Fruit fly (Drosophila melanogaster) whole organism, embryonic: ENCODE results near the gene Eno.
A peak's percentile ranks its signal among the peaks of the same experiment; 100 is the strongest.

Experiments
- CG10654 ChIP-seq: fragments of 200-800 bp; sonication (Bioruptor generic); optimal IDR thresholded peaks from 2 replicates; lab custom pipeline; 2016; ENCODE audit warnings: missing biosample characterization, missing genetic modification characterization
- CG11247 ChIP-seq: fragments of 200-800 bp; sonication (Bioruptor generic); IDR thresholded peaks from 2 replicates; pipeline ENCODE4 v1.3.6; 2022; ENCODE audit warnings: missing biosample characterization, missing genetic modification characterization
- CG12071 ChIP-seq: fragments of 200-800 bp; sonication (Bioruptor generic); optimal IDR thresholded peaks from 3 replicates; lab custom pipeline; 2018; ENCODE audit warnings: missing biosample characterization, mild to moderate bottlenecking, missing genetic modification characterization
- CG12769 ChIP-seq: fragments of 200-800 bp; sonication (Bioruptor generic); optimal IDR thresholded peaks from 2 replicates; lab custom pipeline; 2019; ENCODE audit warnings: missing biosample characterization, mild to moderate bottlenecking, missing genetic modification characterization, moderate library complexity
- CG12942 ChIP-seq: fragments of 200-800 bp; sonication (Bioruptor generic); optimal IDR thresholded peaks from 3 replicates; lab custom pipeline; 2016; ENCODE audit warnings: missing biosample characterization, missing genetic modification characterization
- CG15011 ChIP-seq: fragments of 200-800 bp; sonication (Bioruptor generic); optimal IDR thresholded peaks from 3 replicates; lab custom pipeline; 2018; ENCODE audit warnings: missing biosample characterization, mild to moderate bottlenecking, missing genetic modification characterization
- CG15479 ChIP-seq: fragments of 200-800 bp; sonication (Bioruptor generic); optimal IDR thresholded peaks from 3 replicates; lab custom pipeline; 2019; ENCODE audit warnings: missing biosample characterization, mild to moderate bottlenecking, missing genetic modification characterization, moderate library complexity
- CG16863 ChIP-seq: fragments of 200-800 bp; sonication (Bioruptor generic); optimal IDR thresholded peaks from 3 replicates; lab custom pipeline; 2016; ENCODE audit warnings: missing biosample characterization, missing genetic modification characterization
- CG17361 ChIP-seq: fragments of 200-800 bp; sonication (Bioruptor generic); IDR thresholded peaks from 3 replicates; pipeline ENCODE4 v1.3.6; 2022; ENCODE audit warnings: missing biosample characterization, missing genetic modification characterization
- CG18011 ChIP-seq: fragments of 200-800 bp; sonication (Bioruptor generic); optimal IDR thresholded peaks from 2 replicates; lab custom pipeline; 2017; ENCODE audit warnings: missing biosample characterization, missing genetic modification characterization, mild to moderate bottlenecking, moderate library complexity, missing genotype
- CG3281 ChIP-seq: fragments of 200-800 bp; sonication (Bioruptor generic); optimal IDR thresholded peaks from 3 replicates; lab custom pipeline; 2017; ENCODE audit warnings: missing biosample characterization, mild to moderate bottlenecking, missing genetic modification characterization
- CG3407 ChIP-seq: fragments of 200-800 bp; sonication (Bioruptor generic); optimal IDR thresholded peaks from 2 replicates; lab custom pipeline; 2018; ENCODE audit warnings: missing biosample characterization, mild to moderate bottlenecking, missing genetic modification characterization
- CG43689 ChIP-seq: fragments of 200-800 bp; sonication (Bioruptor generic); IDR thresholded peaks from 2 replicates; pipeline ENCODE4 v1.3.6; 2022; ENCODE audit warnings: missing biosample characterization, missing genetic modification characterization
- CG4424 ChIP-seq: fragments of 200-800 bp; sonication (Bioruptor generic); optimal IDR thresholded peaks from 3 replicates; lab custom pipeline; 2016; ENCODE audit warnings: missing biosample characterization, missing genetic modification characterization
- CG4730 ChIP-seq: fragments of 200-800 bp; sonication (Bioruptor generic); IDR thresholded peaks from 2 replicates; pipeline ENCODE4 v1.3.6; 2022; ENCODE audit warnings: missing biosample characterization, missing genetic modification characterization
- CG5953 ChIP-seq: fragments of 200-800 bp; sonication (Bioruptor generic); IDR thresholded peaks from 2 replicates; pipeline ENCODE4 v1.3.6; 2022; ENCODE audit warnings: missing biosample characterization, missing genetic modification characterization
- CG6765 ChIP-seq: fragments of 200-800 bp; sonication (Bioruptor generic); optimal IDR thresholded peaks from 3 replicates; lab custom pipeline; 2017; ENCODE audit warnings: missing biosample characterization, mild to moderate bottlenecking, missing genetic modification characterization
- CG7372 ChIP-seq: fragments of 200-800 bp; sonication (Bioruptor generic); IDR thresholded peaks from 2 replicates; pipeline ENCODE4 v1.3.6; 2022; ENCODE audit warnings: missing biosample characterization, missing genetic modification characterization
- CG7786 ChIP-seq: fragments of 200-800 bp; sonication (Bioruptor generic); optimal IDR thresholded peaks from 2 replicates; lab custom pipeline; 2016; ENCODE audit warnings: missing biosample characterization, missing genetic modification characterization
- CG7839 ChIP-seq: fragments of 200-800 bp; sonication (Bioruptor generic); optimal IDR thresholded peaks from 3 replicates; lab custom pipeline; 2018; ENCODE audit warnings: missing biosample characterization, mild to moderate bottlenecking, missing genetic modification characterization, moderate library complexity
- CG7963 ChIP-seq: fragments of 200-800 bp; sonication (Bioruptor generic); IDR thresholded peaks from 3 replicates; pipeline ENCODE4 v1.3.6; 2022; ENCODE audit warnings: missing biosample characterization, missing genetic modification characterization; ENCODE audit not compliant: partially characterized antibody
- CG8765 ChIP-seq: fragments of 200-800 bp; sonication (Bioruptor generic); IDR thresholded peaks from 2 replicates; pipeline ENCODE4 v1.3.6; 2022; ENCODE audit warnings: missing biosample characterization, missing genetic modification characterization
- CG8924 ChIP-seq: fragments of 200-800 bp; optimal IDR thresholded peaks from 3 replicates; lab custom pipeline; 2019; ENCODE audit warnings: missing biosample characterization, mild to moderate bottlenecking, missing genetic modification characterization, moderate library complexity
- CkIIα-i1 ChIP-seq: fragments of 200-800 bp; sonication (Bioruptor generic); IDR thresholded peaks from 2 replicates; pipeline ENCODE4 v1.3.6; 2022; ENCODE audit warnings: missing biosample characterization, missing genetic modification characterization
- D ChIP-seq, 2 experiments: fragments of 200-800 bp in 1 of 2; fragments of >200 bp in 1 of 2; sonication (Bioruptor generic) in 1 of 2; optimal IDR thresholded peaks; 2 replicates in 1 of 2; 3 replicates in 1 of 2; lab custom pipeline; 2017; ENCODE audit warnings: mild to moderate bottlenecking in 1 of 2, missing biosample characterization in 1 of 2, missing genetic modification characterization in 1 of 2, missing genetic modification reagents in 1 of 2
- Dip2 ChIP-seq: fragments of 200-800 bp; sonication (Bioruptor generic); IDR thresholded peaks from 2 replicates; pipeline ENCODE4 v1.3.6; 2022; ENCODE audit warnings: missing biosample characterization, missing genetic modification characterization
- Fer3 ChIP-seq: fragments of 200-800 bp; sonication (Bioruptor generic); optimal IDR thresholded peaks from 2 replicates; lab custom pipeline; 2018; ENCODE audit warnings: missing biosample characterization, mild to moderate bottlenecking, missing genetic modification characterization, moderate library complexity
- Hmr ChIP-seq: fragments of 200-800 bp; sonication (Bioruptor generic); optimal IDR thresholded peaks from 3 replicates; lab custom pipeline; 2017; ENCODE audit warnings: mild to moderate bottlenecking, missing biosample characterization, missing genetic modification reagents, missing genetic modification characterization
- MTF-1 ChIP-seq: fragments of 200-800 bp; sonication (Bioruptor generic); optimal IDR thresholded peaks from 2 replicates; lab custom pipeline; 2018; ENCODE audit warnings: missing biosample characterization, mild to moderate bottlenecking, missing genetic modification characterization, borderline replicate concordance
- Sry-β ChIP-seq: fragments of 200-800 bp; sonication (Bioruptor generic); optimal IDR thresholded peaks from 2 replicates; lab custom pipeline; 2018; ENCODE audit warnings: missing biosample characterization, mild to moderate bottlenecking, missing genetic modification characterization, moderate library complexity
- TFAM ChIP-seq: fragments of 200-800 bp; sonication (Bioruptor generic); optimal IDR thresholded peaks from 2 replicates; lab custom pipeline; 2017; ENCODE audit warnings: missing biosample characterization, missing genetic modification characterization, inconsistent platforms
- abd-A ChIP-seq: fragments of 200-800 bp; sonication (Bioruptor generic); optimal IDR thresholded peaks from 3 replicates; lab custom pipeline; 2019; ENCODE audit warnings: missing biosample characterization, mild to moderate bottlenecking, missing genetic modification characterization, moderate library complexity
- ap ChIP-seq: fragments of 200-800 bp; sonication (Bioruptor generic); IDR thresholded peaks from 2 replicates; pipeline ENCODE4 v1.3.6; 2022; ENCODE audit warnings: missing biosample characterization, missing genetic modification characterization
- cato ChIP-seq: fragments of 200-800 bp; sonication (Bioruptor generic); optimal IDR thresholded peaks from 2 replicates; lab custom pipeline; 2016; ENCODE audit warnings: missing biosample characterization, missing genetic modification characterization, borderline replicate concordance
- chinmo ChIP-seq: fragments of 200-800 bp; sonication (Bioruptor generic); IDR thresholded peaks from 4 replicates; pipeline ENCODE4 v1.3.6; 2022; ENCODE audit warnings: missing biosample characterization, missing genetic modification characterization; ENCODE audit not compliant: partially characterized antibody
- dati ChIP-seq: fragments of 200-800 bp; sonication (Bioruptor generic); IDR thresholded peaks from 2 replicates; pipeline ENCODE4 v1.3.6; 2022; ENCODE audit warnings: missing biosample characterization, missing genetic modification characterization
- exex ChIP-seq: fragments of 200-800 bp; sonication (Bioruptor generic); optimal IDR thresholded peaks from 4 replicates; lab custom pipeline; 2018; ENCODE audit warnings: missing biosample characterization, mild to moderate bottlenecking, missing genetic modification characterization, moderate library complexity
- eyg ChIP-seq: fragments of 200-800 bp; sonication (Bioruptor generic); optimal IDR thresholded peaks from 3 replicates; lab custom pipeline; 2016; ENCODE audit warnings: missing biosample characterization, missing genetic modification characterization
- gfzf ChIP-seq: fragments of 200-800 bp; sonication (Bioruptor generic); optimal IDR thresholded peaks from 2 replicates; lab custom pipeline; 2016; ENCODE audit warnings: missing biosample characterization, mild to moderate bottlenecking, missing genetic modification characterization, moderate library complexity
- gt ChIP-seq: fragments of 200-800 bp; sonication (Bioruptor generic); IDR thresholded peaks from 2 replicates; pipeline ENCODE4 v1.3.6; 2022; ENCODE audit warnings: missing biosample characterization, missing genetic modification characterization
- hbn ChIP-seq: fragments of 200-800 bp; sonication (Bioruptor generic); IDR thresholded peaks from 2 replicates; pipeline ENCODE4 v1.3.6; 2022; ENCODE audit warnings: missing biosample characterization, missing genetic modification characterization; ENCODE audit not compliant: partially characterized antibody
- otp ChIP-seq: fragments of 200-800 bp; sonication (Bioruptor generic); IDR thresholded peaks from 3 replicates; pipeline ENCODE4, ENCODE4 v1.3.6; 2022; ENCODE audit warnings: missing biosample characterization, missing genetic modification characterization
- pb ChIP-seq: fragments of 200-800 bp; sonication (Bioruptor generic); optimal IDR thresholded peaks from 3 replicates; lab custom pipeline; 2016; ENCODE audit warnings: missing biosample characterization, missing genetic modification characterization
- pfk ChIP-seq: fragments of 200-800 bp; sonication (Bioruptor generic); optimal IDR thresholded peaks from 2 replicates; lab custom pipeline; 2018; ENCODE audit warnings: missing biosample characterization, mild to moderate bottlenecking, missing genetic modification characterization, moderate library complexity
- ranshi ChIP-seq: fragments of 200-800 bp; sonication (Bioruptor generic); IDR thresholded peaks from 2 replicates; pipeline ENCODE4 v1.3.6; 2022; ENCODE audit warnings: missing biosample characterization, missing genetic modification characterization
- schlank ChIP-seq: fragments of 200-800 bp; sonication (Bioruptor generic); optimal IDR thresholded peaks from 2 replicates; lab custom pipeline; 2018; ENCODE audit warnings: missing biosample characterization, mild to moderate bottlenecking, missing genetic modification characterization
- so ChIP-seq: fragments of 200-800 bp; sonication (Bioruptor generic); IDR thresholded peaks from 3 replicates; pipeline ENCODE4 v1.3.6; 2022; ENCODE audit warnings: missing biosample characterization, missing genetic modification characterization
- ssp ChIP-seq: fragments of 200-800 bp; sonication (Bioruptor generic); IDR thresholded peaks from 2 replicates; pipeline ENCODE4 v1.3.6; 2022; ENCODE audit warnings: missing biosample characterization, missing genetic modification characterization
- tna ChIP-seq: fragments of 200-800 bp; sonication (Bioruptor generic); IDR thresholded peaks from 2 replicates; pipeline ENCODE4 v1.3.6; 2022; ENCODE audit warnings: missing biosample characterization, missing genetic modification characterization; ENCODE audit not compliant: partially characterized antibody
- wdn ChIP-seq: fragments of 200-800 bp; sonication (Bioruptor generic); IDR thresholded peaks from 2 replicates; pipeline ENCODE4 v1.3.6; 2022; ENCODE audit warnings: missing biosample characterization, missing genetic modification characterization

Gene Eno

DNA sequence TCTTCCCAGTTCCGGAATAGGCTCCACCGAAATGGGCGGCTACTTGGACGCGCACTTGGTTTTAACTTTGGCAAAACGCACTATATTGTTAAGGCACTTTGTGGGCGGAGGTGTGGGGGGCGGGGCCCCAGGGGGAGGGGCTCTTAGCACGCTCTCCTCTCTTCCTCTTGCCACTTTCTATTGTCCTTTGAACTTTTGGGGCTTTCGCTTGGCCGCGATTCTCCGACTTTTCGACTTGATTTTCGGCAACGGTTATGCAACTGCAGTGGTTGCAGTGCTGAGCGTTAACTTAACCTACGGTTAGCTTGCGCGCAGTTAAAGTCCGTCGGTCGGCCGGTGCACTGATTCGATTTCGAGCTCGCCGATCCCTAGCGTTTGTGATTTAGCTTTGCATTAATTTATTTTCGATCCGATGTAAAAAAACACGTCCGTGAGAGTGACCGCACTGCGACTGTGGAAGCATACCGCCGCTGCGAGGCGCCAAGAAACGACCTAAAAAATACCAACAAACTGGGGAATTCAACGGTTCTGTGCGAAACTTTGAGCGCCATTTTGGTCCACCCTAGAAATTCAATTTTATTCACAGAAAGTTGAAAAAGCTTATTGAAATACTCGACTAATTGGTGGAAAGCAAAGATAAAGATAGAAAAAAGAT, 5.4 kb downstream of the Eno start, which contains the start of gene Rim2:
Gene Rim2 (minus strand): TSS at position 452 of the 655 bp plus-strand sequence.
- TF ChIP-seq MTF-1 (GFP tag; lab: Kevin White, UChicago) (no peak), exex (peak; percentile 25), CG7839 (tag; lab: Kevin White, UChicago) (peak; percentile 14), Hmr (GFP tag; lab: Kevin White, UChicago) (peak; percentile 78), CG11247 (GFP tag; lab: Robert Waterston, UW) (no peak), otp (GFP tag; lab: Robert Waterston, UW) (no peak), CG3407 (GFP tag; lab: Kevin White, UChicago) (no peak), CG16863 (GFP tag; lab: Kevin White, UChicago) (no peak), CG12769 (peak; percentile 22), CG17361 (GFP tag; lab: Robert Waterston, UW) (no peak), CG15479 (GFP tag; lab: Kevin White, UChicago) (no peak), Dip2 (no peak), dati (GFP tag; lab: Robert Waterston, UW) (no peak), abd-A (tag; lab: Kevin White, UChicago) (peak; percentile 14), TFAM (GFP tag; lab: Kevin White, UChicago) (no peak), ranshi (GFP tag; lab: Robert Waterston, UW) (no peak), D (optimal IDR thresholded peaks at IDR 0.05; lab: Kevin White, UChicago) (no peak), D (GFP tag; optimal IDR thresholded peaks at IDR 0.05; lab: Kevin White, UChicago) (no peak), pb (no peak), gfzf (peak; percentile 100), cato (GFP tag; lab: Kevin White, UChicago) (no peak), CG8924 (tag; lab: Kevin White, UChicago) (peak; percentile 11), hbn (GFP tag; lab: Robert Waterston, UW) (no peak), CG6765 (peak; percentile 10), CG8765 (no peak), CG18011 (GFP tag; lab: Kevin White, UChicago) (no peak), CG5953 (no peak), ssp (GFP tag; lab: Robert Waterston, UW) (no peak), schlank (tag; lab: Kevin White, UChicago) (no peak), Fer3 (tag; lab: Kevin White, UChicago) (no peak), CG15011 (GFP tag; lab: Kevin White, UChicago) (no peak), CG3281 (peak; percentile 17), CkIIα-i1 (GFP tag; lab: Robert Waterston, UW) (no peak), CG4730 (GFP tag; lab: Robert Waterston, UW) (no peak), CG7372 (GFP tag; lab: Robert Waterston, UW) (no peak), gt (GFP tag; lab: Robert Waterston, UW) (no peak), CG12071 (GFP tag; lab: Kevin White, UChicago) (no peak), pfk (GFP tag; lab: Kevin White, UChicago) (no peak), Sry-β (GFP tag; lab: Kevin White, UChicago) (no peak), CG7786 (no peak), ap (GFP tag; lab: Robert Waterston, UW) (no peak), chinmo (GFP tag; lab: Robert Waterston, UW) (peak; percentile 31; the same call in 1 of the 4 replicates), eyg (GFP tag; lab: Kevin White, UChicago) (no peak), CG4424 (GFP tag; lab: Kevin White, UChicago) (no peak), tna (GFP tag; lab: Robert Waterston, UW) (no peak), CG7963 (GFP tag; lab: Robert Waterston, UW) (no peak), wdn (GFP tag; lab: Robert Waterston, UW) (no peak), CG43689 (GFP tag; lab: Robert Waterston, UW) (no peak), CG12942 (GFP tag; lab: Kevin White, UChicago) (no peak), so (GFP tag; lab: Robert Waterston, UW) (peak; percentile 13; the same call in 1 of the 3 replicates), CG10654 (GFP tag; lab: Kevin White, UChicago) (no peak)
